Worm (Caenorhabditis elegans): Measurements from ENCODE around the gene F46F3.3.

Gene F46F3.3

ce11 chrV:11686877-11687276 lies 19.6 kb downstream of the F46F3.3 start, which contains the start of gene W05E10.2:
TSS of gene W05E10.2 (plus strand) at chrV:11687177.
- TF ChIP-seq zip-8 (tag; optimal IDR thresholded peaks at IDR 0.05) = no peak
- no peak for TF ChIP-seq bed-3 (GFP tag; optimal IDR thresholded peaks at IDR 0.05)
- TF ChIP-seq pha-4 (tag; optimal IDR thresholded peaks at IDR 0.05) = no peak
- peak; percentile 33 for TF ChIP-seq ces-1 (GFP tag; optimal IDR thresholded peaks at IDR 0.05)

ce11 chrV:11691553-11691952 lies 24.3 kb downstream of the F46F3.3 start, which contains the start of gene W05E10.1:
TSS of gene W05E10.1 (minus strand) at chrV:11691691.
- no peak for TF ChIP-seq nhr-76 (tag; optimal IDR thresholded peaks at IDR 0.05)
- no peak for TF ChIP-seq mab-5 (tag; optimal IDR thresholded peaks at IDR 0.05)
- no peak for TF ChIP-seq elt-3 (tag; optimal IDR thresholded peaks at IDR 0.05)

ce11 chrV:11695597-11695996 lies 28.3 kb downstream of the F46F3.3 start, which contains the start of gene W05E10.5:
TSS of gene W05E10.5 (minus strand) at chrV:11695697.
- no peak for TF ChIP-seq ham-2 (GFP tag; optimal IDR thresholded peaks at IDR 0.05)
- no peak for TF ChIP-seq hlh-1 (tag; optimal IDR thresholded peaks at IDR 0.05)

- TF ChIP-seq nhr-2 (tag; optimal IDR thresholded peaks at IDR 0.05) = no peak
- TF ChIP-seq ces-1 (GFP tag; optimal IDR thresholded peaks at IDR 0.05) = peak; percentile 84
- no peak for TF ChIP-seq unc-62 (GFP tag; optimal IDR thresholded peaks at IDR 0.05)
Measured at ce11 chrV:11697482-11697881, 30.2 kb downstream of the F46F3.3 start.

- no peak for TF ChIP-seq zip-8 (tag; optimal IDR thresholded peaks at IDR 0.05)
- no peak for TF ChIP-seq M03D4.4 (tag; optimal IDR thresholded peaks at IDR 0.05)
- no peak for TF ChIP-seq lin-13 (tag; optimal IDR thresholded peaks at IDR 0.05)
- TF ChIP-seq drap-1 (GFP tag; optimal IDR thresholded peaks at IDR 0.05) = no peak
- TF ChIP-seq mls-2 (tag; optimal IDR thresholded peaks at IDR 0.05) = no peak
- no peak for TF ChIP-seq unc-39 (tag; optimal IDR thresholded peaks at IDR 0.05)
- peak; percentile 81 for TF ChIP-seq ces-1 (GFP tag; optimal IDR thresholded peaks at IDR 0.05)
Measured at ce11 chrV:11704658-11705057, 37.4 kb downstream of the F46F3.3 start.

- TF ChIP-seq snpc-4 (tag; optimal IDR thresholded peaks at IDR 0.05) (no peak), ceh-83 (GFP tag; optimal IDR thresholded peaks at IDR 0.05) (no peak), lsy-2 (tag; optimal IDR thresholded peaks at IDR 0.05) (no peak), ces-1 (GFP tag; optimal IDR thresholded peaks at IDR 0.05) (no peak), mep-1 (tag; optimal IDR thresholded peaks at IDR 0.05) (no peak), ztf-11 (tag; optimal IDR thresholded peaks at IDR 0.05) (no peak), zip-8 (tag; optimal IDR thresholded peaks at IDR 0.05) (no peak), unc-62 (GFP tag; optimal IDR thresholded peaks at IDR 0.05) (no peak), hlh-1 (tag; optimal IDR thresholded peaks at IDR 0.05) (no peak), unc-120 (tag; optimal IDR thresholded peaks at IDR 0.05; ENCODE audit: poor library complexity, severe bottlenecking) (no peak), ham-2 (GFP tag; optimal IDR thresholded peaks at IDR 0.05) (no peak), nhr-12 (tag; optimal IDR thresholded peaks at IDR 0.05) (no peak), cnd-1 (tag; optimal IDR thresholded peaks at IDR 0.05) (no peak), drap-1 (GFP tag; optimal IDR thresholded peaks at IDR 0.05) (no peak), mls-2 (tag; optimal IDR thresholded peaks at IDR 0.05) (no peak), sem-2 (GFP tag; optimal IDR thresholded peaks at IDR 0.05) (no peak), bed-3 (GFP tag; optimal IDR thresholded peaks at IDR 0.05) (no peak), flh-1 (GFP tag; optimal IDR thresholded peaks at IDR 0.05) (no peak), lin-13 (tag; optimal IDR thresholded peaks at IDR 0.05) (no peak)
Measured at ce11 chrV:11705399-11705798, 38.1 kb downstream of the F46F3.3 start, which contains the start of gene ceh-32. TSS of gene ceh-32 (minus strand) at chrV:11705400.

- TF ChIP-seq unc-39 (tag; optimal IDR thresholded peaks at IDR 0.05) (no peak), flh-1 (GFP tag; optimal IDR thresholded peaks at IDR 0.05) (no peak), lin-32 (GFP tag; optimal IDR thresholded peaks at IDR 0.05) (no peak)
Measured at ce11 chrV:11706353-11706752, 39.1 kb downstream of the F46F3.3 start.

- peak; percentile 50 for TF ChIP-seq ces-1 (GFP tag; optimal IDR thresholded peaks at IDR 0.05)
- no peak for TF ChIP-seq nhr-2 (tag; optimal IDR thresholded peaks at IDR 0.05)
Measured at ce11 chrV:11711751-11712150, 44.5 kb downstream of the F46F3.3 start.

Measured in whole organism, mixed stage, embryonic.